Fruit fly (Drosophila melanogaster) whole organism, prepupa: ENCODE data around the gene CG16711.

ENCODE experiments used
- Blimp-1 ChIP-seq: fragments of 200-800 bp; sonication (Bioruptor generic); optimal IDR thresholded peaks from 3 replicates; lab custom pipeline; 2017; ENCODE audit warnings: missing biosample characterization, missing genetic modification characterization, mild to moderate bottlenecking, moderate library complexity, missing genetic modification reagents
- CG10631 ChIP-seq: fragments of 200-800 bp; sonication (Bioruptor generic); optimal IDR thresholded peaks from 2 replicates; lab custom pipeline; 2016; ENCODE audit warnings: missing biosample characterization, missing genetic modification characterization
- CG10669 ChIP-seq: fragments of 200-800 bp; sonication (Bioruptor generic); optimal IDR thresholded peaks from 3 replicates; lab custom pipeline; 2018; ENCODE audit warnings: missing biosample characterization, mild to moderate bottlenecking, missing genetic modification characterization, moderate library complexity
- CG11294 ChIP-seq: fragments of 200-800 bp; sonication (Bioruptor generic); IDR thresholded peaks from 2 replicates; pipeline ENCODE4 v1.3.6; 2022; ENCODE audit warnings: missing biosample characterization, missing genetic modification characterization
- CG11762 ChIP-seq: fragments of 200-800 bp; sonication (Bioruptor generic); optimal IDR thresholded peaks from 3 replicates; lab custom pipeline; 2016; ENCODE audit warnings: missing biosample characterization, missing genetic modification characterization; ENCODE audit not compliant: insufficient read depth
- CG15336 ChIP-seq: fragments of 200-800 bp; sonication (Bioruptor generic); IDR thresholded peaks from 2 replicates; pipeline ENCODE4 v1.3.6; 2022; ENCODE audit warnings: missing biosample characterization, missing genetic modification characterization
- CG1621 ChIP-seq: fragments of 200-800 bp; sonication (Bioruptor generic); optimal IDR thresholded peaks from 3 replicates; lab custom pipeline; 2018; ENCODE audit warnings: missing biosample characterization, mild to moderate bottlenecking, missing genetic modification characterization
- CG16779 ChIP-seq: fragments of 200-800 bp; sonication (Bioruptor generic); optimal IDR thresholded peaks from 3 replicates; lab custom pipeline; 2017; ENCODE audit warnings: missing biosample characterization, mild to moderate bottlenecking, missing genetic modification characterization
- CG3032 ChIP-seq: fragments of 200-800 bp; optimal IDR thresholded peaks from 2 replicates; lab custom pipeline; 2019; ENCODE audit warnings: missing biosample characterization, mild to moderate bottlenecking, missing genetic modification characterization, moderate library complexity
- CG32006 ChIP-seq: fragments of 200-800 bp; sonication (Bioruptor generic); optimal IDR thresholded peaks from 3 replicates; lab custom pipeline; 2017; ENCODE audit warnings: missing biosample characterization, mild to moderate bottlenecking, missing genetic modification characterization
- CG34406 ChIP-seq: fragments of 200-800 bp; sonication (Bioruptor generic); optimal IDR thresholded peaks from 3 replicates; lab custom pipeline; 2016; ENCODE audit warnings: missing biosample characterization, missing genetic modification characterization
- CG3919 ChIP-seq: fragments of 200-800 bp; sonication (Bioruptor generic); optimal IDR thresholded peaks from 3 replicates; lab custom pipeline; 2016; ENCODE audit warnings: missing biosample characterization, missing genetic modification characterization
- CG6163 ChIP-seq: fragments of 200-800 bp; sonication (Bioruptor generic); IDR thresholded peaks from 3 replicates; pipeline ENCODE4 v1.3.6; 2022; ENCODE audit warnings: missing biosample characterization, missing genetic modification characterization
- CG6276 ChIP-seq: fragments of 200-800 bp; sonication (Bioruptor generic); optimal IDR thresholded peaks from 2 replicates; lab custom pipeline; 2017; ENCODE audit warnings: missing biosample characterization, mild to moderate bottlenecking, missing genetic modification characterization
- CG6792 ChIP-seq: fragments of 200-800 bp; sonication (Bioruptor generic); optimal IDR thresholded peaks from 3 replicates; lab custom pipeline; 2016; ENCODE audit warnings: missing biosample characterization, missing genetic modification characterization
- CG6808 ChIP-seq: fragments of 200-800 bp; sonication (Bioruptor generic); optimal IDR thresholded peaks from 3 replicates; lab custom pipeline; 2017; ENCODE audit warnings: missing biosample characterization, missing genetic modification characterization, mild to moderate bottlenecking, moderate library complexity, missing genetic modification reagents
- CG6854 ChIP-seq: fragments of 200-800 bp; sonication (Bioruptor generic); optimal IDR thresholded peaks from 2 replicates; lab custom pipeline; 2017; ENCODE audit warnings: missing biosample characterization, mild to moderate bottlenecking, missing genetic modification characterization
- CG7368 ChIP-seq: fragments of 200-800 bp; sonication (Bioruptor generic); optimal IDR thresholded peaks from 3 replicates; lab custom pipeline; 2016; ENCODE audit warnings: missing biosample characterization, missing genetic modification characterization
- CG8119 ChIP-seq: fragments of 200-800 bp; sonication (Bioruptor generic); IDR thresholded peaks from 3 replicates; pipeline ENCODE4 v1.3.6; 2022; ENCODE audit warnings: missing biosample characterization, missing genetic modification characterization
- CG8319 ChIP-seq: fragments of 200-800 bp; sonication (Bioruptor generic); optimal IDR thresholded peaks from 3 replicates; lab custom pipeline; 2016; ENCODE audit warnings: missing biosample characterization, missing genetic modification characterization
- CG8632 ChIP-seq: fragments of 200-800 bp; sonication (Bioruptor generic); optimal IDR thresholded peaks from 3 replicates; lab custom pipeline; 2016; ENCODE audit warnings: missing biosample characterization, missing genetic modification characterization
- CG9139 ChIP-seq: fragments of 200-800 bp; sonication (Bioruptor generic); optimal IDR thresholded peaks from 3 replicates; lab custom pipeline; 2017; ENCODE audit warnings: missing biosample characterization, mild to moderate bottlenecking, missing genetic modification characterization
- Eip75B ChIP-seq: fragments of 200-800 bp; sonication (Bioruptor generic); optimal IDR thresholded peaks from 3 replicates; lab custom pipeline; 2016; ENCODE audit warnings: missing biosample characterization, missing genetic modification characterization
- Eip78C ChIP-seq: fragments of 200-800 bp; sonication (Bioruptor generic); peaks from one replicate; lab custom pipeline; 2016; ENCODE audit warnings: missing biosample characterization, missing genetic modification characterization
- Eip93F ChIP-seq: fragments of 200-800 bp; sonication (Bioruptor generic); optimal IDR thresholded peaks from 2 replicates; lab custom pipeline; 2016; ENCODE audit warnings: missing biosample characterization, mild to moderate bottlenecking, missing genetic modification characterization
- Ets21C ChIP-seq: fragments of 200-800 bp; sonication (Bioruptor generic); optimal IDR thresholded peaks from 3 replicates; lab custom pipeline; 2016; ENCODE audit warnings: missing biosample characterization, missing genetic modification characterization
- Ets96B ChIP-seq: fragments of 200-800 bp; optimal IDR thresholded peaks from 2 replicates; lab custom pipeline; 2019; ENCODE audit warnings: missing biosample characterization, mild to moderate bottlenecking, missing genetic modification characterization, moderate library complexity
- Gug ChIP-seq: fragments of 200-800 bp; sonication (Bioruptor generic); IDR thresholded peaks from 2 replicates; pipeline ENCODE4 v1.3.6; 2022; ENCODE audit warnings: missing biosample characterization, missing genetic modification characterization
- Hr39 ChIP-seq: fragments of 200-800 bp; sonication (Bioruptor generic); optimal IDR thresholded peaks from 2 replicates; lab custom pipeline; 2016; ENCODE audit warnings: missing biosample characterization, missing genetic modification characterization
- Hr4 ChIP-seq: fragments of 200-800 bp; sonication (Bioruptor generic); optimal IDR thresholded peaks from 3 replicates; lab custom pipeline; 2016; ENCODE audit warnings: missing biosample characterization, missing genetic modification characterization
- Lpt ChIP-seq: fragments of 200-800 bp; sonication (Bioruptor generic); optimal IDR thresholded peaks from 3 replicates; lab custom pipeline; 2016; ENCODE audit warnings: missing biosample characterization, missing genetic modification characterization
- Met ChIP-seq: fragments of 200-800 bp; sonication (Bioruptor generic); optimal IDR thresholded peaks from 3 replicates; lab custom pipeline; 2016; ENCODE audit warnings: missing biosample characterization, missing genetic modification characterization
- OdsH ChIP-seq: fragments of 200-800 bp; sonication (Bioruptor generic); optimal IDR thresholded peaks from 3 replicates; lab custom pipeline; 2016; ENCODE audit warnings: missing biosample characterization, missing genetic modification characterization
- Smox ChIP-seq: fragments of 200-800 bp; sonication (Bioruptor generic); optimal IDR thresholded peaks from 3 replicates; lab custom pipeline; 2016; ENCODE audit warnings: missing biosample characterization, missing genetic modification characterization
- Sox102F ChIP-seq: fragments of 200-800 bp; sonication (Bioruptor generic); optimal IDR thresholded peaks from 2 replicates; lab custom pipeline; 2016; ENCODE audit warnings: missing biosample characterization, mild to moderate bottlenecking, missing genetic modification characterization
- Sox15 ChIP-seq: fragments of 200-800 bp; sonication (Bioruptor generic); optimal IDR thresholded peaks from 3 replicates; lab custom pipeline; 2016; ENCODE audit warnings: missing biosample characterization, missing genetic modification characterization
- acj6 ChIP-seq: fragments of 200-800 bp; sonication (Bioruptor generic); optimal IDR thresholded peaks from 3 replicates; lab custom pipeline; 2016; ENCODE audit warnings: missing biosample characterization, missing genetic modification characterization
- dac ChIP-seq: fragments of 200-800 bp; sonication (Bioruptor generic); optimal IDR thresholded peaks from 2 replicates; lab custom pipeline; 2017; ENCODE audit warnings: missing biosample characterization, mild to moderate bottlenecking, missing genetic modification characterization
- dsx ChIP-seq: fragments of 200-800 bp; optimal IDR thresholded peaks from 3 replicates; lab custom pipeline; 2019; ENCODE audit warnings: missing biosample characterization, mild to moderate bottlenecking, missing genetic modification characterization, moderate library complexity; ENCODE audit not compliant: poor library complexity, severe bottlenecking
- esn ChIP-seq: fragments of 200-800 bp; sonication (Bioruptor generic); optimal IDR thresholded peaks from 2 replicates; lab custom pipeline; 2016; ENCODE audit warnings: missing biosample characterization, mild to moderate bottlenecking, missing genetic modification characterization, moderate library complexity
- fd59A ChIP-seq: fragments of 200-800 bp; sonication (Bioruptor generic); optimal IDR thresholded peaks from 2 replicates; lab custom pipeline; 2017; ENCODE audit warnings: missing biosample characterization, mild to moderate bottlenecking, missing genetic modification characterization, missing genetic modification reagents
- fkh ChIP-seq: fragments of 200-800 bp; sonication (Bioruptor generic); optimal IDR thresholded peaks from 3 replicates; lab custom pipeline; 2017; ENCODE audit warnings: missing biosample characterization, mild to moderate bottlenecking, missing genetic modification characterization, moderate library complexity
- lz ChIP-seq: fragments of 200-800 bp; sonication (Bioruptor generic); optimal IDR thresholded peaks from 3 replicates; lab custom pipeline; 2016; ENCODE audit warnings: missing biosample characterization, missing genetic modification characterization
- pdm3 ChIP-seq: fragments of 200-800 bp; sonication (Bioruptor generic); optimal IDR thresholded peaks from 3 replicates; lab custom pipeline; 2016; ENCODE audit warnings: missing biosample characterization, missing genetic modification characterization
- salr ChIP-seq, 2 experiments: fragments of 200-800 bp; sonication (Bioruptor generic); optimal IDR thresholded peaks; 3 replicates each; lab custom pipeline; 2016 to 2018; ENCODE audit warnings: missing biosample characterization in 2 of 2, missing genetic modification characterization in 2 of 2, mild to moderate bottlenecking in 1 of 2
- spab ChIP-seq: fragments of 200-800 bp; sonication (Bioruptor generic); optimal IDR thresholded peaks from 2 replicates; lab custom pipeline; 2017; ENCODE audit warnings: missing biosample characterization, mild to moderate bottlenecking, missing genetic modification characterization, missing genetic modification reagents
- ss ChIP-seq, 2 experiments: fragments of 200-800 bp; sonication (Bioruptor generic); optimal IDR thresholded peaks; 2 replicates in 1 of 2; 3 replicates in 1 of 2; lab custom pipeline; 2017 to 2018; ENCODE audit warnings: mild to moderate bottlenecking in 2 of 2, missing biosample characterization in 2 of 2, missing genetic modification characterization in 2 of 2, moderate library complexity in 1 of 2
- svp ChIP-seq: fragments of 200-800 bp; sonication (Bioruptor generic); peaks from one replicate; lab custom pipeline; 2016; ENCODE audit warnings: missing biosample characterization, missing genetic modification characterization
- topi ChIP-seq: fragments of 200-800 bp; sonication (Bioruptor generic); optimal IDR thresholded peaks from 3 replicates; lab custom pipeline; 2016; ENCODE audit warnings: missing biosample characterization, missing genetic modification characterization
- vri ChIP-seq: fragments of 200-800 bp; sonication (Bioruptor generic); optimal IDR thresholded peaks from 3 replicates; lab custom pipeline; 2016; ENCODE audit warnings: missing biosample characterization, mild to moderate bottlenecking, missing genetic modification characterization

CG16711 gene

dm6 chr3L:9713828-9714536, 9.9 kb downstream of the CG16711 start, which contains the start of gene vsg:
Gene vsg (plus strand): TSS chr3L:9714324.
- TF ChIP-seq CG32006 (peak; percentile 83), salr (GFP tag; optimal IDR thresholded peaks at IDR 0.05; lab: Kevin White, UChicago) (peak in 1 of 2 experiments; percentile 82), CG6792 (GFP tag; lab: Kevin White, UChicago) (peak; percentile 59), lz (GFP tag; lab: Kevin White, UChicago) (peak; percentile 60), CG16779 (tag; lab: Kevin White, UChicago) (peak; percentile 27), Gug (GFP tag; lab: Robert Waterston, UW) (peak; percentile 67), CG6854 (GFP tag; lab: Kevin White, UChicago) (no peak), CG11294 (GFP tag; lab: Robert Waterston, UW) (peak; percentile 53; the same call in 1 of the 2 replicates), Eip75B (no peak), Hr4 (GFP tag; lab: Kevin White, UChicago) (peak; percentile 61), CG3032 (tag; lab: Kevin White, UChicago) (peak; percentile 84), fd59A (GFP tag; lab: Kevin White, UChicago) (peak; percentile 48), Eip93F (peak; percentile 47), CG6163 (GFP tag; lab: Robert Waterston, UW) (no peak; the same call in 2 of the 3 replicates), CG10669 (GFP tag; lab: Kevin White, UChicago) (peak; percentile 55), CG6276 (GFP tag; lab: Kevin White, UChicago) (no peak), dac (GFP tag; lab: Kevin White, UChicago) (no peak), pdm3 (no peak), ss (GFP tag; optimal IDR thresholded peaks at IDR 0.05; lab: Kevin White, UChicago) (peak in 1 of 2 experiments; percentile 60), Eip78C (GFP tag; lab: Kevin White, UChicago) (peak; percentile 80), OdsH (peak; percentile 77), fkh (GFP tag; lab: Kevin White, UChicago) (no peak), Hr39 (peak; percentile 54), CG11762 (GFP tag; lab: Kevin White, UChicago) (peak; percentile 10), topi (peak; percentile 53), CG3919 (GFP tag; lab: Kevin White, UChicago) (peak; percentile 58), Ets21C (GFP tag; lab: Kevin White, UChicago) (peak; percentile 47), Smox (GFP tag; lab: Kevin White, UChicago) (peak; percentile 67), Sox102F (GFP tag; lab: Kevin White, UChicago) (no peak), Sox15 (GFP tag; lab: Kevin White, UChicago) (peak; percentile 73), spab (GFP tag; lab: Kevin White, UChicago) (peak; percentile 42), CG9139 (GFP tag; lab: Kevin White, UChicago) (peak; percentile 24), svp (GFP tag; lab: Kevin White, UChicago) (peak; percentile 71), CG7368 (GFP tag; lab: Kevin White, UChicago) (peak; percentile 29), CG8632 (peak; percentile 82), CG34406 (peak; percentile 76), Met (GFP tag; lab: Kevin White, UChicago) (peak; percentile 60), CG6808 (GFP tag; lab: Kevin White, UChicago) (peak; percentile 64), CG8119 (GFP tag; lab: Robert Waterston, UW) (peak; percentile 82), Ets96B (peak; percentile 76), acj6 (GFP tag; lab: Kevin White, UChicago) (peak; percentile 82), CG10631 (GFP tag; lab: Kevin White, UChicago) (peak; percentile 90), CG8319 (GFP tag; lab: Kevin White, UChicago) (peak; percentile 56), dsx (GFP tag; lab: Kevin White, UChicago) (peak; percentile 62), CG1621 (no peak), CG15336 (GFP tag; lab: Robert Waterston, UW) (0 out of 2 replicates have a peak, but pooled peaks have one; percentile 62), Lpt (peak; percentile 52), Blimp-1 (GFP tag; lab: Kevin White, UChicago) (peak; percentile 46), esn (GFP tag; lab: Kevin White, UChicago) (peak; percentile 69), vri (GFP tag; lab: Kevin White, UChicago) (peak; percentile 87)
